Worm (Caenorhabditis elegans): ENCODE results near the gene srg-24.

DNA sequence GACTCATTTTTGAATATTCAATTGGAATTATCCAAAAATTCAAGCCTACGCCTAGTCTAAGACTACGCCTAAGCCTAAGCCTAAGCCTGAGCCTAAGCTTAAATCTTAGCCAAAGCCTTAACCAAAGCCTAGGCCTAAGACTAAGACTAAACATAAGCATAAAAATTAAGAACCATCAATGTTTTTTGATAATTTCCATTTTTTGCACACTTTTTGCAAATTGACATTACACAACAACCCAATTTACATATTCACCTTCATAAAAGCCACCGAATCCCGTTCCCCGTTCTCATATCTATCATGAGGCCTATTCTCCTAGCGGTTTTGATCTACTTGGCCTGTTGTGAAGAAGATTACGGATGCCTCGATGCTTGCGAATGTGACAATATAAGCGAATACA lies 17.0 kb upstream of the srg-24 start, which contains the start of gene T10D4.7:
- TF ChIP-seq egl-13 (tag; optimal IDR thresholded peaks at IDR 0.05) (no peak), efl-3 (GFP tag; optimal IDR thresholded peaks at IDR 0.05) (no peak), lin-39 (tag; optimal IDR thresholded peaks at IDR 0.05) (no peak), unc-62 (GFP tag; optimal IDR thresholded peaks at IDR 0.05) (no peak), ztf-11 (tag; optimal IDR thresholded peaks at IDR 0.05) (no peak), unc-86 (tag; optimal IDR thresholded peaks at IDR 0.05) (no peak), nhr-12 (tag; optimal IDR thresholded peaks at IDR 0.05) (no peak), aly-2 (tag; optimal IDR thresholded peaks at IDR 0.05) (no peak)

Measured in whole organism, L1 larva.